Worm (Caenorhabditis elegans) whole organism, early embryonic: ENCODE measurements around the gene T22F3.10.

Experiments
- ama-1 ChIP-seq: fragments of 150-350 bp; optimal IDR thresholded peaks from 2 replicates; lab custom pipeline; 2014
- ceh-13 ChIP-seq: fragments of 200-800 bp; sonication (Bioruptor generic); optimal IDR thresholded peaks from 2 replicates; lab custom pipeline; 2018; ENCODE audit warnings: mild to moderate bottlenecking, missing genetic modification characterization, missing compliant biosample characterization
- ceh-36 ChIP-seq: sonication (generic microtip); optimal IDR thresholded peaks from 2 replicates; lab custom pipeline; 2016; ENCODE audit warnings: missing genetic modification characterization, inconsistent platforms, missing compliant biosample characterization
- ets-7 ChIP-seq: sonication (generic microtip); optimal IDR thresholded peaks from 2 replicates; lab custom pipeline; 2016; ENCODE audit warnings: missing genotype, missing genetic modification characterization, missing compliant biosample characterization
- flt-1 ChIP-seq: fragments of 200-800 bp; sonication (Bioruptor generic); IDR thresholded peaks from 2 replicates; pipeline ENCODE4 v1.3.6; 2022; ENCODE audit warnings: missing genetic modification characterization, missing compliant biosample characterization
- hmbx-1 ChIP-seq: sonication (generic microtip); optimal IDR thresholded peaks from 2 replicates; lab custom pipeline; 2016; ENCODE audit warnings: mild to moderate bottlenecking, missing genetic modification characterization, missing compliant biosample characterization
- hnd-1 ChIP-seq: sonication (generic microtip); optimal IDR thresholded peaks from 2 replicates; lab custom pipeline; 2016; ENCODE audit warnings: missing genetic modification characterization, missing compliant biosample characterization
- tbx-37 ChIP-seq: fragments of 200-800 bp; sonication (Bioruptor generic); conservative IDR thresholded peaks from 2 replicates; pipeline ENCODE4 v1.3.6; 2022; ENCODE audit warnings: missing genetic modification reagents, missing genetic modification characterization, missing compliant biosample characterization

DNA sequence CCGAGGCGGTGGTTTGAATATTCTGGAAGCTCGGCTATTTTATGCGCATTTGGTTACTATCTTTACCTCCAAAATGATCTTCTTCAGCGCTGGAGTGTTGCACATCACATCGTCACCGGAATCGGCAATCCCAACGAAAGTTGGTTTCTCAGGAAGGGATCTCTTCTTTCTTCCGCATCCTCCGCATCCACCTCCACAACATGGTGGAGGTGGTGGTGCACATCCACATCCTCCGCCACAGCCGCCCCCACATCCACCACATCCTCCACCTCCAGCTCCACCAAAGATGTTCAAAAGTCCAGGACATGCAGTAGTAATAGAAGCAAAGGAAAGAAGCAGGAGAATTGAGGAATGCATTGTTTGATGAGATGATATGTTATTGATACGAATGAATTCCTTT lies 54.1 kb downstream of the T22F3.10 start, which contains the start of gene grl-31:
- TF ChIP-seq ama-1 (no peak), ceh-13 (GFP tag; lab: Kevin White, UChicago) (no peak), ets-7 (tag; lab: Kevin White, UChicago) (no peak), tbx-37 (no peak), flt-1 (no peak), ceh-36 (tag; lab: Kevin White, UChicago) (no peak), hnd-1 (tag; lab: Kevin White, UChicago) (no peak), hmbx-1 (tag; lab: Kevin White, UChicago) (no peak)
